Worm (Caenorhabditis elegans) whole organism, L2 larva: ENCODE results near the gene rpl-37.

Experiments
- C34F6.9 ChIP-seq: fragments of 150-350 bp; optimal IDR thresholded peaks from 2 replicates; lab custom pipeline; 2014; ENCODE audit warnings: missing biosample characterization, missing genetic modification characterization
- F13H6.1 ChIP-seq: sonication (generic microtip); optimal IDR thresholded peaks from 2 replicates; lab custom pipeline; 2016; ENCODE audit warnings: missing genetic modification characterization, missing compliant biosample characterization
- R02D3.7 ChIP-seq: fragments of 150-350 bp; optimal IDR thresholded peaks from 2 replicates; lab custom pipeline; 2014; ENCODE audit warnings: missing biosample characterization, missing genetic modification characterization
- ZK546.5 ChIP-seq: sonication (generic microtip); optimal IDR thresholded peaks from 2 replicates; lab custom pipeline; 2017; ENCODE audit warnings: missing biosample characterization, missing genetic modification characterization
- alr-1 ChIP-seq: fragments of 150-350 bp; optimal IDR thresholded peaks from 2 replicates; lab custom pipeline; 2014; ENCODE audit warnings: missing biosample characterization, missing genetic modification characterization
- ama-1 ChIP-seq: fragments of 150-350 bp; optimal IDR thresholded peaks from 2 replicates; lab custom pipeline; 2018; ENCODE audit warnings: inconsistent platforms
- blmp-1 ChIP-seq: sonication (generic microtip); optimal IDR thresholded peaks from 2 replicates; lab custom pipeline; 2017; ENCODE audit warnings: missing genetic modification characterization, mild to moderate bottlenecking, missing compliant biosample characterization, antibody characterized with exemption, moderate library complexity; ENCODE audit not compliant: insufficient read depth
- ceh-16 ChIP-seq: fragments of 150-350 bp; optimal IDR thresholded peaks from 2 replicates; lab custom pipeline; 2014; ENCODE audit warnings: missing biosample characterization, missing genetic modification characterization
- ceh-82 ChIP-seq: fragments of 150-350 bp; optimal IDR thresholded peaks from 2 replicates; lab custom pipeline; 2014; ENCODE audit warnings: missing biosample characterization, missing genetic modification characterization
- crh-2 ChIP-seq: sonication (generic microtip); optimal IDR thresholded peaks from 2 replicates; lab custom pipeline; 2017; ENCODE audit warnings: missing biosample characterization, missing genetic modification characterization
- dmd-4 ChIP-seq: sonication (generic microtip); optimal IDR thresholded peaks from 2 replicates; lab custom pipeline; 2017; ENCODE audit warnings: missing biosample characterization, missing genetic modification characterization
- elt-3 ChIP-seq: sonication (generic microtip); optimal IDR thresholded peaks from 2 replicates; lab custom pipeline; 2017; ENCODE audit warnings: missing biosample characterization, missing genetic modification characterization
- fos-1 ChIP-seq: fragments of 150-350 bp; optimal IDR thresholded peaks from 2 replicates; lab custom pipeline; 2014; ENCODE audit warnings: missing biosample characterization, missing genetic modification characterization
- gmeb-1 ChIP-seq: fragments of 150-350 bp; optimal IDR thresholded peaks from 2 replicates; lab custom pipeline; 2014; ENCODE audit warnings: missing biosample characterization, missing genetic modification characterization
- lin-11 ChIP-seq: fragments of 150-350 bp; sonication (generic microtip); optimal IDR thresholded peaks from 2 replicates; lab custom pipeline; 2014; ENCODE audit warnings: missing biosample characterization, missing genetic modification characterization, inconsistent platforms, mixed read lengths
- lin-13 ChIP-seq: fragments of 150-350 bp; optimal IDR thresholded peaks from 2 replicates; lab custom pipeline; 2014; ENCODE audit warnings: missing biosample characterization, missing genetic modification reagents, missing genetic modification characterization
- lin-39 ChIP-seq: fragments of 150-350 bp; optimal IDR thresholded peaks from 2 replicates; lab custom pipeline; 2014; ENCODE audit warnings: missing biosample characterization, missing genetic modification reagents, missing genetic modification characterization
- lsy-2 ChIP-seq, 2 experiments: fragments of 150-350 bp in 1 of 2; sonication (generic microtip) in 1 of 2; optimal IDR thresholded peaks; 2 replicates each; lab custom pipeline; 2014 to 2017; ENCODE audit warnings: missing biosample characterization in 2 of 2, missing genetic modification characterization in 2 of 2
- mab-5 ChIP-seq: fragments of 150-350 bp; optimal IDR thresholded peaks from 2 replicates; lab custom pipeline; 2014; ENCODE audit warnings: missing biosample characterization, missing genetic modification characterization
- mdl-1 ChIP-seq, 2 experiments: fragments of 150-350 bp in 1 of 2; sonication (generic microtip) in 1 of 2; optimal IDR thresholded peaks; 2 replicates each; lab custom pipeline; 2017; ENCODE audit warnings: missing biosample characterization in 2 of 2, missing genetic modification characterization in 2 of 2
- nhr-10 ChIP-seq: sonication (generic microtip); optimal IDR thresholded peaks from 2 replicates; lab custom pipeline; 2017; ENCODE audit warnings: missing biosample characterization, missing genetic modification characterization
- nhr-11 ChIP-seq: fragments of 150-350 bp; optimal IDR thresholded peaks from 2 replicates; lab custom pipeline; 2014; ENCODE audit warnings: missing biosample characterization, missing genetic modification characterization
- nhr-12 ChIP-seq: fragments of 150-350 bp; optimal IDR thresholded peaks from 2 replicates; lab custom pipeline; 2014; ENCODE audit warnings: missing biosample characterization, missing genetic modification characterization
- nhr-21 ChIP-seq: fragments of 150-350 bp; optimal IDR thresholded peaks from 2 replicates; lab custom pipeline; 2014; ENCODE audit warnings: missing biosample characterization, missing genetic modification characterization
- nhr-23 ChIP-seq: fragments of 150-350 bp; optimal IDR thresholded peaks from 2 replicates; lab custom pipeline; 2014; ENCODE audit warnings: missing biosample characterization, missing genetic modification reagents, missing genetic modification characterization
- nhr-237 ChIP-seq: fragments of 150-350 bp; optimal IDR thresholded peaks from 2 replicates; lab custom pipeline; 2014; ENCODE audit warnings: missing biosample characterization, missing genetic modification characterization
- nhr-25 ChIP-seq: fragments of 150-350 bp; sonication (generic microtip); optimal IDR thresholded peaks from 3 replicates; lab custom pipeline; 2014; ENCODE audit warnings: missing biosample characterization, missing genetic modification characterization
- nhr-6 ChIP-seq: fragments of 150-350 bp; optimal IDR thresholded peaks from 2 replicates; lab custom pipeline; 2014; ENCODE audit warnings: missing biosample characterization, missing genetic modification characterization
- nhr-77 ChIP-seq: fragments of 150-350 bp; optimal IDR thresholded peaks from 2 replicates; lab custom pipeline; 2014; ENCODE audit warnings: missing biosample characterization, missing genetic modification characterization
- peb-1 ChIP-seq: fragments of 150-350 bp; optimal IDR thresholded peaks from 2 replicates; lab custom pipeline; 2014; ENCODE audit warnings: missing biosample characterization, missing genetic modification characterization
- skn-1 ChIP-seq: sonication (generic microtip); optimal IDR thresholded peaks from 2 replicates; lab custom pipeline; 2017; ENCODE audit warnings: missing biosample characterization, missing genetic modification characterization
- sma-3 ChIP-seq: sonication (generic microtip); optimal IDR thresholded peaks from 2 replicates; lab custom pipeline; 2016; ENCODE audit warnings: missing genetic modification reagents, missing genetic modification characterization, missing compliant biosample characterization
- unc-39 ChIP-seq: fragments of 150-350 bp; optimal IDR thresholded peaks from 2 replicates; lab custom pipeline; 2014; ENCODE audit warnings: missing biosample characterization, missing genetic modification characterization
- unc-55 ChIP-seq: fragments of 150-350 bp; sonication (generic microtip); optimal IDR thresholded peaks from 3 replicates; lab custom pipeline; 2014; ENCODE audit warnings: missing biosample characterization, missing genetic modification reagents, missing genetic modification characterization
- unc-62 ChIP-seq: fragments of 150-350 bp; optimal IDR thresholded peaks from 2 replicates; lab custom pipeline; 2014; ENCODE audit warnings: missing biosample characterization, missing genetic modification reagents, missing genetic modification characterization
- zag-1 ChIP-seq: fragments of 150-350 bp; optimal IDR thresholded peaks from 2 replicates; lab custom pipeline; 2014; ENCODE audit warnings: missing biosample characterization, missing genetic modification characterization
- ztf-1 ChIP-seq: fragments of 200-800 bp; sonication (Bioruptor generic); conservative IDR thresholded peaks from 2 replicates; pipeline ENCODE4 v1.3.6; 2022; ENCODE audit warnings: missing genetic modification characterization, missing compliant biosample characterization
- ztf-11 ChIP-seq: sonication (generic microtip); optimal IDR thresholded peaks from 2 replicates; lab custom pipeline; 2017; ENCODE audit warnings: missing biosample characterization, missing genetic modification characterization
- ztf-4 ChIP-seq: fragments of 150-350 bp; optimal IDR thresholded peaks from 2 replicates; lab custom pipeline; 2014; ENCODE audit warnings: missing biosample characterization, missing genetic modification characterization

Gene rpl-37

ce11 chrIII:3484995-3485394 lies 43.4 kb upstream of the rpl-37 start:
- TF ChIP-seq nhr-23 (tag; lab: Kevin White, UChicago) (no peak), R02D3.7 (tag; lab: Kevin White, UChicago) (no peak), mdl-1 (tag; optimal IDR thresholded peaks at IDR 0.05; lab: Kevin White, UChicago) (no peak), gmeb-1 (no peak), peb-1 (tag; lab: Kevin White, UChicago) (no peak), unc-62 (GFP tag; lab: Kevin White, UChicago) (no peak), lin-39 (no peak), ceh-16 (tag; lab: Kevin White, UChicago) (no peak), nhr-10 (tag; lab: Kevin White, UChicago) (no peak), F13H6.1 (tag; lab: Kevin White, UChicago) (no peak)

- TF ChIP-seq ceh-82: no peak
- peak; percentile 55 for TF ChIP-seq blmp-1 (tag; lab: Kevin White, UChicago)
- no peak for TF ChIP-seq fos-1 (tag; lab: Kevin White, UChicago)
- peak; percentile 30 for TF ChIP-seq sma-3 (GFP tag; lab: Kevin White, UChicago)
- TF ChIP-seq, all 48 proteins: peak for 2
These were observed 42.4 kb upstream of the rpl-37 start for ce11 chrIII:3486055-3486454.

ce11 chrIII:3487133-3487532 lies 41.3 kb upstream of the rpl-37 start:
- TF ChIP-seq R02D3.7 (tag; lab: Kevin White, UChicago) (no peak), nhr-6 (tag; lab: Kevin White, UChicago) (no peak), C34F6.9 (tag; lab: Kevin White, UChicago) (no peak), ztf-1 (GFP tag; lab: Robert Waterston, UW) (no peak), crh-2 (no peak), nhr-12 (tag; lab: Kevin White, UChicago) (no peak), ztf-11 (tag; lab: Kevin White, UChicago) (no peak), nhr-21 (tag; lab: Kevin White, UChicago) (no peak), elt-3 (tag; lab: Kevin White, UChicago) (no peak), skn-1 (tag; lab: Kevin White, UChicago) (no peak), ceh-16 (tag; lab: Kevin White, UChicago) (no peak), ZK546.5 (no peak)

- TF ChIP-seq lin-11 (no peak), ZK546.5 (no peak), ama-1 (no peak), nhr-12 (tag; lab: Kevin White, UChicago) (no peak), unc-39 (tag; lab: Kevin White, UChicago) (no peak), ztf-11 (tag; lab: Kevin White, UChicago) (no peak), skn-1 (tag; lab: Kevin White, UChicago) (no peak), nhr-25 (tag; lab: Kevin White, UChicago) (no peak), mdl-1 (tag; optimal IDR thresholded peaks at IDR 0.05; lab: Kevin White, UChicago) (no peak), lsy-2 (tag; optimal IDR thresholded peaks at IDR 0.05; lab: Kevin White, UChicago) (no peak), nhr-77 (tag; lab: Kevin White, UChicago) (no peak), unc-62 (GFP tag; lab: Kevin White, UChicago) (no peak), R02D3.7 (tag; lab: Kevin White, UChicago) (no peak), ztf-4 (tag; lab: Kevin White, UChicago) (no peak), zag-1 (no peak), elt-3 (tag; lab: Kevin White, UChicago) (no peak)
These were observed 40.2 kb upstream of the rpl-37 start, which contains the start of gene C34C12.7 for ce11 chrIII:3488224-3488623. TSS of gene C34C12.7 (minus strand) at chrIII:3488341.

ce11 chrIII:3493138-3493537 lies 35.3 kb upstream of the rpl-37 start, which contains the start of gene gly-14:
TSS of gene gly-14 (minus strand) at chrIII:3493238.
- no peak for TF ChIP-seq nhr-237 (tag; lab: Kevin White, UChicago)
- no peak for TF ChIP-seq fos-1 (tag; lab: Kevin White, UChicago)
- no peak for TF ChIP-seq unc-62 (GFP tag; lab: Kevin White, UChicago)
- TF ChIP-seq zag-1: no peak
- TF ChIP-seq dmd-4 (tag; lab: Kevin White, UChicago): no peak
- no peak for TF ChIP-seq skn-1 (tag; lab: Kevin White, UChicago)
- TF ChIP-seq peb-1 (tag; lab: Kevin White, UChicago): no peak
- no peak for TF ChIP-seq ztf-1 (GFP tag; lab: Robert Waterston, UW)
- no peak for TF ChIP-seq unc-55 (GFP tag; lab: Kevin White, UChicago)
- no peak for TF ChIP-seq nhr-6 (tag; lab: Kevin White, UChicago)
- TF ChIP-seq mab-5: no peak
- no peak for TF ChIP-seq alr-1 (tag; lab: Kevin White, UChicago)
- TF ChIP-seq ceh-16 (tag; lab: Kevin White, UChicago): no peak
- TF ChIP-seq lin-13 (GFP tag; lab: Kevin White, UChicago): no peak
- no peak for TF ChIP-seq lsy-2 (tag; optimal IDR thresholded peaks at IDR 0.05; lab: Kevin White, UChicago)
- no peak for TF ChIP-seq nhr-11 (tag; lab: Kevin White, UChicago)
- TF ChIP-seq nhr-21 (tag; lab: Kevin White, UChicago): no peak
- no peak for TF ChIP-seq elt-3 (tag; lab: Kevin White, UChicago)
- no peak for TF ChIP-seq ztf-4 (tag; lab: Kevin White, UChicago)
- TF ChIP-seq mdl-1 (tag; optimal IDR thresholded peaks at IDR 0.05; lab: Kevin White, UChicago): no peak
- TF ChIP-seq, all 48 proteins: peak for 0
